Fruit fly (Drosophila melanogaster) whole organism, wandering third instar larva: ENCODE measurements around the gene CG32354.

Experiments
- CG32264 ChIP-seq: fragments of 200-800 bp; sonication (Bioruptor generic); optimal IDR thresholded peaks from 2 replicates; lab custom pipeline; 2016; ENCODE audit warnings: missing biosample characterization, missing genetic modification characterization
- CG9705 ChIP-seq: fragments of 200-800 bp; sonication (Bioruptor generic); optimal IDR thresholded peaks from 2 replicates; lab custom pipeline; 2018; ENCODE audit warnings: missing biosample characterization, mild to moderate bottlenecking, missing genetic modification characterization
- CrebA ChIP-seq: fragments of 200-800 bp; sonication (Bioruptor generic); optimal IDR thresholded peaks from 2 replicates; lab custom pipeline; 2016; ENCODE audit warnings: missing biosample characterization, mild to moderate bottlenecking, missing genetic modification characterization, borderline replicate concordance
- Dfd ChIP-seq: fragments of >200 bp; optimal IDR thresholded peaks from 2 replicates; lab custom pipeline; 2017; ENCODE audit warnings: missing biosample characterization, missing genetic modification characterization
- Dif ChIP-seq: fragments of 200-275, 200-300 bp; sonication (Bioruptor generic); optimal IDR thresholded peaks from 2 replicates; lab custom pipeline; 2018; ENCODE audit warnings: missing biosample characterization, missing genetic modification characterization; ENCODE audit not compliant: partially characterized antibody
- HLH106 ChIP-seq: fragments of 200-800 bp; optimal IDR thresholded peaks from 3 replicates; lab custom pipeline; 2019; ENCODE audit warnings: missing biosample characterization, mild to moderate bottlenecking, missing genetic modification characterization, moderate library complexity
- Hnf4 ChIP-seq: fragments of 200-800 bp; sonication (Bioruptor generic); optimal IDR thresholded peaks from 2 replicates; lab custom pipeline; 2016; ENCODE audit warnings: missing biosample characterization, mild to moderate bottlenecking, missing genetic modification characterization
- Hr83 ChIP-seq: fragments of 200-300 bp; sonication (Bioruptor generic); optimal IDR thresholded peaks from 2 replicates; lab custom pipeline; 2016; ENCODE audit warnings: missing biosample characterization, mild to moderate bottlenecking, missing genetic modification characterization, moderate library complexity; ENCODE audit not compliant: poor library complexity, severe bottlenecking
- Jra ChIP-seq: sonication (Bioruptor generic); optimal IDR thresholded peaks from 2 replicates; lab custom pipeline; 2016; ENCODE audit warnings: missing biosample characterization, missing genetic modification characterization
- Mio ChIP-seq: sonication (Bioruptor generic); optimal IDR thresholded peaks from 2 replicates; lab custom pipeline; 2016; ENCODE audit warnings: missing biosample characterization, missing genetic modification characterization
- Myc ChIP-seq: fragments of >200 bp; optimal IDR thresholded peaks from 2 replicates; lab custom pipeline; 2017
- N ChIP-seq: fragments of >200 bp; optimal IDR thresholded peaks from 2 replicates; lab custom pipeline; 2018; ENCODE audit warnings: missing biosample characterization, missing external identifiers, missing genetic modification characterization
- OdsH ChIP-seq: fragments of 200-800 bp; sonication (Bioruptor generic); optimal IDR thresholded peaks from 2 replicates; lab custom pipeline; 2016; ENCODE audit warnings: missing biosample characterization, mild to moderate bottlenecking, missing genetic modification characterization
- Rel ChIP-seq, 2 experiments: fragments of 200-800 bp; sonication (Bioruptor generic) in 1 of 2; optimal IDR thresholded peaks; 2 replicates in 1 of 2; 3 replicates in 1 of 2; lab custom pipeline; 2016 to 2019; ENCODE audit warnings: mild to moderate bottlenecking in 2 of 2, missing biosample characterization in 2 of 2, missing genetic modification characterization in 2 of 2, moderate library complexity in 1 of 2
- Sp1 ChIP-seq: fragments of 200-800 bp; sonication (Bioruptor generic); optimal IDR thresholded peaks from 3 replicates; lab custom pipeline; 2019; ENCODE audit warnings: missing biosample characterization, mild to moderate bottlenecking, missing genetic modification characterization, moderate library complexity
- br ChIP-seq: fragments of 200-800 bp; sonication (Bioruptor generic); optimal IDR thresholded peaks from 2 replicates; lab custom pipeline; 2016; ENCODE audit warnings: missing biosample characterization, missing genetic modification characterization
- dsf ChIP-seq: sonication (Bioruptor generic); optimal IDR thresholded peaks from 2 replicates; lab custom pipeline; 2016; ENCODE audit warnings: missing biosample characterization, missing genetic modification characterization, borderline replicate concordance
- ey ChIP-seq: fragments of 200-800 bp; sonication (Bioruptor generic); optimal IDR thresholded peaks from 2 replicates; lab custom pipeline; 2016; ENCODE audit warnings: missing biosample characterization, missing genetic modification characterization
- foxo ChIP-seq, 2 experiments: fragments of 200-800 bp; sonication (Bioruptor generic); optimal IDR thresholded peaks; 2 replicates in 1 of 2; 3 replicates in 1 of 2; lab custom pipeline; 2016 to 2017; ENCODE audit warnings: missing biosample characterization in 2 of 2, missing genetic modification characterization in 2 of 2
- fru ChIP-seq: fragments of 200-800 bp; sonication (Bioruptor generic); optimal IDR thresholded peaks from 3 replicates; lab custom pipeline; 2016; ENCODE audit warnings: missing biosample characterization, mild to moderate bottlenecking, missing genetic modification characterization
- h ChIP-seq: fragments of 200-800 bp; sonication (Bioruptor generic); optimal IDR thresholded peaks from 3 replicates; lab custom pipeline; 2016; ENCODE audit warnings: missing biosample characterization, mild to moderate bottlenecking, missing genetic modification characterization
- jim ChIP-seq: fragments of 175-275, 200-325 bp; sonication (Bioruptor generic); optimal IDR thresholded peaks from 2 replicates; lab custom pipeline; 2016; ENCODE audit warnings: missing biosample characterization, mild to moderate bottlenecking, missing genetic modification characterization
- lola ChIP-seq: fragments of >200 bp; optimal IDR thresholded peaks from 2 replicates; lab custom pipeline; 2017; ENCODE audit warnings: missing biosample characterization, missing genetic modification characterization
- psq ChIP-seq: fragments of 200-800 bp; sonication (Bioruptor generic); optimal IDR thresholded peaks from 3 replicates; lab custom pipeline; 2017; ENCODE audit warnings: missing biosample characterization, mild to moderate bottlenecking, missing genetic modification characterization, moderate library complexity
- rgr ChIP-seq: fragments of 200-800 bp; sonication (Bioruptor generic); optimal IDR thresholded peaks from 3 replicates; lab custom pipeline; 2016; ENCODE audit warnings: missing biosample characterization, mild to moderate bottlenecking, missing genetic modification characterization
- sage ChIP-seq: fragments of 200-800 bp; sonication (Bioruptor generic); optimal IDR thresholded peaks from 2 replicates; lab custom pipeline; 2016; ENCODE audit warnings: missing biosample characterization, mild to moderate bottlenecking, missing genetic modification characterization
- sv ChIP-seq: fragments of 200-800 bp; sonication (Bioruptor generic); optimal IDR thresholded peaks from 3 replicates; lab custom pipeline; 2016; ENCODE audit warnings: missing biosample characterization, missing genetic modification characterization
- woc ChIP-seq: sonication (Bioruptor generic); optimal IDR thresholded peaks from 2 replicates; lab custom pipeline; 2016; ENCODE audit warnings: missing biosample characterization, mild to moderate bottlenecking, missing genetic modification characterization

Gene CG32354

dm6 chr3L:8450747-8451146 is 28.7 kb upstream of the CG32354 start:
- TF ChIP-seq br (GFP tag; lab: Kevin White, UChicago) (no peak), Dfd (GFP tag; lab: Kevin White, UChicago) (peak; percentile 75)

- TF ChIP-seq Myc (lab: Kevin White, UChicago) (peak; percentile 7), OdsH (peak; percentile 9), Hr83 (GFP tag; lab: Kevin White, UChicago) (peak; percentile 3), woc (GFP tag; lab: Kevin White, UChicago) (peak; percentile 2), sage (GFP tag; lab: Kevin White, UChicago) (peak; percentile 35), jim (peak; percentile 64), CG9705 (peak; percentile 6), CrebA (GFP tag; lab: Kevin White, UChicago) (peak; percentile 53), Jra (GFP tag; lab: Kevin White, UChicago) (no peak), Dfd (GFP tag; lab: Kevin White, UChicago) (peak; percentile 11), Rel (GFP tag; optimal IDR thresholded peaks at IDR 0.05; lab: Kevin White, UChicago) (no peak), Rel (tag; optimal IDR thresholded peaks at IDR 0.05; lab: Kevin White, UChicago) (peak; percentile 40), br (GFP tag; lab: Kevin White, UChicago) (peak; percentile 12), Dif (GFP tag; lab: Kevin White, UChicago) (peak; percentile 33), dsf (no peak), rgr (GFP tag; lab: Kevin White, UChicago) (no peak), Mio (no peak), N (peak; percentile 57), HLH106 (tag; lab: Kevin White, UChicago) (no peak), foxo (GFP tag; optimal IDR thresholded peaks at IDR 0.05; lab: Kevin White, UChicago) (no peak), Sp1 (peak; percentile 83), h (GFP tag; lab: Kevin White, UChicago) (peak; percentile 57)
These were observed 28.0 kb upstream of the CG32354 start, which contains the start of gene Gug for dm6 chr3L:8449800-8450690. Gug (plus strand) TSS chr3L:8449922.

dm6 chr3L:8449202-8449799 is 27.3 kb upstream of the CG32354 start, which contains the start of gene CG6983:
CG6983 (minus strand) TSS chr3L:8449377.
- TF ChIP-seq Hr83 (GFP tag; lab: Kevin White, UChicago) = peak; percentile 12
- no peak for TF ChIP-seq sv
- peak; percentile 19 for TF ChIP-seq jim
- peak; percentile 4 for TF ChIP-seq h (GFP tag; lab: Kevin White, UChicago)

- TF ChIP-seq Dif (GFP tag; lab: Kevin White, UChicago) (no peak), dsf (no peak), Mio (no peak), Jra (GFP tag; lab: Kevin White, UChicago) (no peak), HLH106 (tag; lab: Kevin White, UChicago) (no peak), woc (GFP tag; lab: Kevin White, UChicago) (no peak), br (GFP tag; lab: Kevin White, UChicago) (peak; percentile 46), foxo (GFP tag; optimal IDR thresholded peaks at IDR 0.05; lab: Kevin White, UChicago) (peak in 1 of 2 experiments; percentile 65), jim (no peak), Hr83 (GFP tag; lab: Kevin White, UChicago) (no peak), psq (GFP tag; lab: Kevin White, UChicago) (peak; percentile 0), rgr (GFP tag; lab: Kevin White, UChicago) (peak; percentile 25), Hnf4 (GFP tag; lab: Kevin White, UChicago) (no peak), CG9705 (no peak), h (GFP tag; lab: Kevin White, UChicago) (peak; percentile 58), ey (GFP tag; lab: Kevin White, UChicago) (no peak), Rel (GFP tag; optimal IDR thresholded peaks at IDR 0.05; lab: Kevin White, UChicago) (no peak), Rel (tag; optimal IDR thresholded peaks at IDR 0.05; lab: Kevin White, UChicago) (no peak), CG32264 (GFP tag; lab: Kevin White, UChicago) (no peak), fru (GFP tag; lab: Kevin White, UChicago) (peak; percentile 59), lola (GFP tag; lab: Kevin White, UChicago) (no peak), Dfd (GFP tag; lab: Kevin White, UChicago) (no peak), OdsH (peak; percentile 21)
These were observed 26.5 kb upstream of the CG32354 start for dm6 chr3L:8448517-8448889.
